Fruit fly (Drosophila melanogaster) whole organism, adult: ENCODE data around the gene CG3021.

Source experiments
- CG33017 ChIP-seq: fragments of 200-800 bp; sonication (Bioruptor generic); optimal IDR thresholded peaks from 2 replicates; lab custom pipeline; 2018; ENCODE audit warnings: missing biosample characterization, mild to moderate bottlenecking, missing genetic modification characterization, moderate library complexity
- CG7045 ChIP-seq: fragments of 200-800 bp; sonication (Bioruptor generic); optimal IDR thresholded peaks from 2 replicates; lab custom pipeline; 2017; ENCODE audit warnings: missing biosample characterization, mild to moderate bottlenecking, missing genetic modification characterization
- cic ChIP-seq: fragments of 200-800 bp; sonication (Bioruptor generic); optimal IDR thresholded peaks from 2 replicates; lab custom pipeline; 2017; ENCODE audit warnings: missing biosample characterization, mild to moderate bottlenecking, missing genetic modification characterization, moderate library complexity

- no peak for TF ChIP-seq CG7045 (GFP tag; lab: Kevin White, UChicago)
- TF ChIP-seq CG33017, result no peak
- no peak for TF ChIP-seq cic (GFP tag; lab: Kevin White, UChicago)
Observed at dm6 chrX:1063143-1063542, 36.6 kb downstream of the CG3021 start.
